Worm (Caenorhabditis elegans) whole organism, young adult: Measurements from ENCODE around the gene inx-6.

Source experiments
- B0035.1 ChIP-seq: sonication (generic microtip); optimal IDR thresholded peaks from 2 replicates; lab custom pipeline; 2016; ENCODE audit warnings: missing genetic modification characterization, mild to moderate bottlenecking, missing compliant biosample characterization, missing genotype, missing genetic modification reagents
- B0261.1 ChIP-seq: sonication (generic microtip); optimal IDR thresholded peaks from 2 replicates; lab custom pipeline; 2016; ENCODE audit warnings: mild to moderate bottlenecking, missing genetic modification characterization, moderate library complexity, missing compliant biosample characterization
- C17E4.6 ChIP-seq: fragments of 200-800 bp; sonication (Bioruptor generic); IDR thresholded peaks from 2 replicates; pipeline ENCODE4 v1.3.6; 2022; ENCODE audit warnings: missing genetic modification reagents, missing genetic modification characterization, missing compliant biosample characterization
- F22D6.2 ChIP-seq: sonication (generic microtip); optimal IDR thresholded peaks from 2 replicates; lab custom pipeline; 2016; ENCODE audit warnings: mild to moderate bottlenecking, missing genetic modification characterization, missing compliant biosample characterization
- F23B12.7 ChIP-seq: sonication (generic microtip); optimal IDR thresholded peaks from 2 replicates; lab custom pipeline; 2017; ENCODE audit warnings: missing genetic modification characterization, mild to moderate bottlenecking, missing compliant biosample characterization, antibody characterized with exemption, moderate library complexity; ENCODE audit not compliant: insufficient read depth
- F33H1.4 ChIP-seq: fragments of 200-800 bp; sonication (Bioruptor generic); IDR thresholded peaks from 2 replicates; pipeline ENCODE4 v1.3.6; 2022; ENCODE audit warnings: missing genetic modification reagents, missing genetic modification characterization, missing compliant biosample characterization
- F37B4.10 ChIP-seq: fragments of 200-800 bp; sonication (Bioruptor generic); IDR thresholded peaks from 2 replicates; pipeline ENCODE4 v1.3.6; 2022; ENCODE audit warnings: missing genetic modification characterization, missing compliant biosample characterization
- F39B2.1 ChIP-seq: fragments of 200-800 bp; sonication (Bioruptor generic); IDR thresholded peaks from 2 replicates; pipeline ENCODE4 v1.3.6; 2022; ENCODE audit warnings: missing genetic modification reagents, missing genetic modification characterization, missing compliant biosample characterization
- F52B5.7 ChIP-seq: sonication (generic microtip); optimal IDR thresholded peaks from 2 replicates; lab custom pipeline; 2016; ENCODE audit warnings: mild to moderate bottlenecking, missing genetic modification characterization, missing compliant biosample characterization
- F55B11.4 ChIP-seq: sonication (generic microtip); optimal IDR thresholded peaks from 2 replicates; lab custom pipeline; 2016; ENCODE audit warnings: missing compliant biosample characterization, missing genetic modification characterization, borderline replicate concordance; ENCODE audit not compliant: insufficient read depth
- K12H6.12 ChIP-seq: fragments of 200-800 bp; sonication (Bioruptor generic); optimal IDR thresholded peaks from 2 replicates; lab custom pipeline; 2018; ENCODE audit warnings: mild to moderate bottlenecking, missing genetic modification characterization, missing compliant biosample characterization
- Y53F4B.3 ChIP-seq: fragments of 200-800 bp; sonication (Bioruptor generic); IDR thresholded peaks from 2 replicates; pipeline ENCODE4 v1.3.6; 2022; ENCODE audit warnings: missing genetic modification reagents, missing genetic modification characterization, missing compliant biosample characterization
- Y53G8AR.9 ChIP-seq: fragments of 200-800 bp; sonication (Bioruptor generic); conservative IDR thresholded peaks from 2 replicates; pipeline ENCODE4 v1.3.6; 2022; ENCODE audit warnings: missing genetic modification reagents, missing genetic modification characterization, missing compliant biosample characterization
- Y67H2A.10 ChIP-seq: fragments of 200-800 bp; sonication (Bioruptor generic); conservative IDR thresholded peaks from 2 replicates; pipeline ENCODE4 v1.3.6; 2022; ENCODE audit warnings: missing genetic modification reagents, missing genetic modification characterization, missing compliant biosample characterization
- Y95B8A.8 ChIP-seq: fragments of 200-800 bp; sonication (Bioruptor generic); IDR thresholded peaks from 2 replicates; pipeline ENCODE4 v1.3.6; 2022; ENCODE audit warnings: missing genetic modification reagents, missing genetic modification characterization, missing compliant biosample characterization
- atf-7 ChIP-seq: sonication (generic microtip); optimal IDR thresholded peaks from 2 replicates; lab custom pipeline; 2017; ENCODE audit warnings: mild to moderate bottlenecking, missing genetic modification characterization, missing compliant biosample characterization
- athp-1 ChIP-seq: sonication (generic microtip); optimal IDR thresholded peaks from 2 replicates; lab custom pipeline; 2017; ENCODE audit warnings: mild to moderate bottlenecking, missing genetic modification characterization, missing compliant biosample characterization
- attf-3 ChIP-seq: fragments of 200-800 bp; sonication (Bioruptor generic); conservative IDR thresholded peaks from 2 replicates; pipeline ENCODE4 v1.3.6; 2022; ENCODE audit warnings: missing genetic modification reagents, missing genetic modification characterization, missing compliant biosample characterization
- ccch-3 ChIP-seq: fragments of 200-800 bp; sonication (Bioruptor generic); optimal IDR thresholded peaks from 2 replicates; lab custom pipeline; 2018; ENCODE audit warnings: mild to moderate bottlenecking, missing genetic modification characterization, missing compliant biosample characterization
- ceh-27 ChIP-seq: fragments of 200-800 bp; sonication (Bioruptor generic); optimal IDR thresholded peaks from 2 replicates; lab custom pipeline; 2018; ENCODE audit warnings: mild to moderate bottlenecking, missing genetic modification characterization, moderate library complexity, missing compliant biosample characterization
- die-1 ChIP-seq: sonication (generic microtip); optimal IDR thresholded peaks from 2 replicates; lab custom pipeline; 2016; ENCODE audit warnings: missing genotype, mild to moderate bottlenecking, missing genetic modification characterization, missing compliant biosample characterization
- efl-1 ChIP-seq: fragments of 150-350 bp; optimal IDR thresholded peaks from 2 replicates; lab custom pipeline; 2014; ENCODE audit warnings: missing biosample characterization, missing genetic modification reagents, missing genetic modification characterization
- egl-44 ChIP-seq: fragments of 200-800 bp; sonication (Bioruptor generic); IDR thresholded peaks from 2 replicates; pipeline ENCODE4 v1.3.6; 2022; ENCODE audit warnings: missing genetic modification reagents, missing genetic modification characterization, missing compliant biosample characterization
- egrh-3 ChIP-seq: fragments of 200-800 bp; sonication (Bioruptor generic); IDR thresholded peaks from 2 replicates; pipeline ENCODE4 v1.3.6; 2022; ENCODE audit warnings: missing genetic modification reagents, missing genetic modification characterization, missing compliant biosample characterization
- ets-4 ChIP-seq: fragments of 200-800 bp; sonication (Bioruptor generic); optimal IDR thresholded peaks from 2 replicates; lab custom pipeline; 2018; ENCODE audit warnings: mild to moderate bottlenecking, missing genetic modification characterization, missing compliant biosample characterization
- him-1 ChIP-seq: sonication (generic microtip); optimal IDR thresholded peaks from 2 replicates; lab custom pipeline; 2016; ENCODE audit warnings: missing genotype, missing genetic modification reagents, missing genetic modification characterization, missing compliant biosample characterization
- hmg-1.2 ChIP-seq: fragments of 200-800 bp; sonication (Bioruptor generic); IDR thresholded peaks from 2 replicates; pipeline ENCODE4 v1.3.6; 2022; ENCODE audit warnings: missing genetic modification reagents, missing genetic modification characterization, missing compliant biosample characterization
- hsf-1 ChIP-seq: fragments of 200-800 bp; sonication (Bioruptor generic); IDR thresholded peaks from 2 replicates; pipeline ENCODE4 v1.3.6; 2022; ENCODE audit warnings: missing genetic modification reagents, missing genetic modification characterization, missing compliant biosample characterization
- let-607 ChIP-seq, 2 experiments: fragments of 200-800 bp in 1 of 2; sonication (Bioruptor generic) in 1 of 2; sonication (generic microtip) in 1 of 2; optimal IDR thresholded peaks; 2 replicates each; lab custom pipeline; 2016 to 2018; ENCODE audit warnings: mild to moderate bottlenecking in 2 of 2, missing compliant biosample characterization in 2 of 2, missing genetic modification characterization in 2 of 2, moderate library complexity in 2 of 2, missing genotype in 1 of 2
- lsl-1 ChIP-seq: fragments of 200-800 bp; sonication (Bioruptor generic); optimal IDR thresholded peaks from 2 replicates; lab custom pipeline; 2018; ENCODE audit warnings: mild to moderate bottlenecking, missing genetic modification characterization, moderate library complexity, missing compliant biosample characterization
- madf-10 ChIP-seq: sonication (generic microtip); optimal IDR thresholded peaks from 2 replicates; lab custom pipeline; 2016; ENCODE audit warnings: mild to moderate bottlenecking, missing genetic modification characterization, missing compliant biosample characterization
- madf-3 ChIP-seq: fragments of 200-800 bp; sonication (Bioruptor generic); IDR thresholded peaks from 2 replicates; pipeline ENCODE4 v1.3.6; 2022; ENCODE audit warnings: missing genetic modification reagents, missing genetic modification characterization, missing compliant biosample characterization
- madf-8 ChIP-seq: fragments of 200-800 bp; sonication (Bioruptor generic); conservative IDR thresholded peaks from 2 replicates; pipeline ENCODE4 v1.3.6; 2022; ENCODE audit warnings: missing genetic modification reagents, missing genetic modification characterization, missing compliant biosample characterization
- mel-28 ChIP-seq: sonication (generic microtip); optimal IDR thresholded peaks from 2 replicates; lab custom pipeline; 2016; ENCODE audit warnings: borderline replicate concordance, mild to moderate bottlenecking, missing genetic modification characterization, missing compliant biosample characterization
- nfyb-1 ChIP-seq: fragments of 200-800 bp; sonication (Bioruptor generic); IDR thresholded peaks from 2 replicates; pipeline ENCODE4 v1.3.6; 2022; ENCODE audit warnings: missing genetic modification reagents, missing genetic modification characterization, missing compliant biosample characterization
- pbrm-1 ChIP-seq: fragments of 200-800 bp; sonication (Bioruptor generic); IDR thresholded peaks from 2 replicates; pipeline ENCODE4 v1.3.6; 2022; ENCODE audit warnings: missing genetic modification reagents, missing genetic modification characterization, missing compliant biosample characterization
- pha-4 ChIP-seq: fragments of 150-350 bp; sonication (generic microtip); optimal IDR thresholded peaks from 2 replicates; lab custom pipeline; 2014; ENCODE audit warnings: missing biosample characterization, missing genetic modification reagents, missing genetic modification characterization
- rpc-1 ChIP-seq, 2 experiments: fragments of 150-350 bp in 1 of 2; sonication (generic microtip) in 1 of 2; optimal IDR thresholded peaks; 2 replicates each; lab custom pipeline; 2014 to 2018; ENCODE audit warnings: missing biosample characterization in 1 of 2, missing genetic modification characterization in 1 of 2, missing genetic modification reagents in 1 of 2, missing genotype in 1 of 2
- sdz-38 ChIP-seq: sonication (generic microtip); optimal IDR thresholded peaks from 2 replicates; lab custom pipeline; 2016; ENCODE audit warnings: missing genotype, missing genetic modification characterization, missing compliant biosample characterization
- snpc-3.4 ChIP-seq: sonication (generic microtip); optimal IDR thresholded peaks from 2 replicates; lab custom pipeline; 2017; ENCODE audit warnings: missing genetic modification characterization, mild to moderate bottlenecking, missing compliant biosample characterization, antibody characterized with exemption, moderate library complexity, missing genotype, missing genetic modification reagents
- sptf-2 ChIP-seq: fragments of 200-800 bp; sonication (Bioruptor generic); optimal IDR thresholded peaks from 2 replicates; lab custom pipeline; 2018; ENCODE audit warnings: mild to moderate bottlenecking, missing genetic modification characterization, missing compliant biosample characterization
- tbp1 ChIP-seq: fragments of 200-800 bp; sonication (Bioruptor generic); optimal IDR thresholded peaks from 2 replicates; lab custom pipeline; 2018; ENCODE audit warnings: mild to moderate bottlenecking, missing genetic modification characterization, missing compliant biosample characterization
- tbx-9 ChIP-seq: sonication (generic microtip); optimal IDR thresholded peaks from 2 replicates; lab custom pipeline; 2016; ENCODE audit warnings: borderline replicate concordance, missing genetic modification characterization, inconsistent platforms, missing compliant biosample characterization
- tlf-1 ChIP-seq: fragments of 200-800 bp; sonication (Bioruptor generic); optimal IDR thresholded peaks from 2 replicates; lab custom pipeline; 2018; ENCODE audit warnings: mild to moderate bottlenecking, missing genetic modification characterization, missing compliant biosample characterization
- unc-130 ChIP-seq: sonication (generic microtip); optimal IDR thresholded peaks from 2 replicates; lab custom pipeline; 2016; ENCODE audit warnings: missing genetic modification reagents, missing genetic modification characterization, missing compliant biosample characterization
- ztf-18 ChIP-seq: sonication (generic microtip); optimal IDR thresholded peaks from 2 replicates; lab custom pipeline; 2016; ENCODE audit warnings: missing genotype, mild to moderate bottlenecking, missing genetic modification characterization, missing compliant biosample characterization
- ztf-6 ChIP-seq: fragments of 200-800 bp; sonication (Bioruptor generic); IDR thresholded peaks from 2 replicates; pipeline ENCODE4 v1.3.6; 2022; ENCODE audit warnings: missing genetic modification reagents, missing genetic modification characterization, missing compliant biosample characterization

The inx-6 gene

ce11 chrIV:12781804-12782449, 35.5 kb downstream of the inx-6 start (continued):
- TF ChIP-seq rpc-1 (optimal IDR thresholded peaks at IDR 0.05; lab: Kevin White, UChicago) (no peak), rpc-1 (tag; optimal IDR thresholded peaks at IDR 0.05; lab: Kevin White, UChicago) (no peak), ztf-18 (tag; lab: Kevin White, UChicago) (no peak), Y67H2A.10 (GFP tag; lab: Robert Waterston, UW) (no peak), pbrm-1 (GFP tag; lab: Robert Waterston, UW) (peak; percentile 97), F55B11.4 (tag; lab: Kevin White, UChicago) (no peak), F37B4.10 (GFP tag; lab: Robert Waterston, UW) (no peak), sdz-38 (no peak), him-1 (tag; lab: Kevin White, UChicago) (peak; percentile 81), ccch-3 (no peak), B0261.1 (no peak), hmg-1.2 (GFP tag; lab: Robert Waterston, UW) (peak; percentile 97), unc-130 (GFP tag; lab: Kevin White, UChicago) (no peak), tbx-9 (tag; lab: Kevin White, UChicago) (no peak), Y53F4B.3 (GFP tag; lab: Robert Waterston, UW) (no peak), hsf-1 (peak; percentile 56; the same call in 1 of the 2 replicates), F23B12.7 (no peak), ztf-6 (GFP tag; lab: Robert Waterston, UW) (no peak), F33H1.4 (GFP tag; lab: Robert Waterston, UW) (peak; percentile 60), athp-1 (tag; lab: Kevin White, UChicago) (no peak), pha-4 (no peak), C17E4.6 (GFP tag; lab: Robert Waterston, UW) (peak; percentile 75; the same call in 1 of the 2 replicates), tlf-1 (GFP tag; lab: Kevin White, UChicago) (no peak), efl-1 (GFP tag; lab: Kevin White, UChicago) (peak; percentile 11), sptf-2 (GFP tag; lab: Kevin White, UChicago) (no peak), ceh-27 (GFP tag; lab: Kevin White, UChicago) (no peak), Y53G8AR.9 (GFP tag; lab: Robert Waterston, UW) (no peak), nfyb-1 (GFP tag; lab: Robert Waterston, UW) (peak; percentile 69; the same call in 1 of the 2 replicates), let-607 (tag; optimal IDR thresholded peaks at IDR 0.05; lab: Kevin White, UChicago) (no peak), mel-28 (tag; lab: Kevin White, UChicago) (no peak), madf-8 (peak; percentile 40), tbp1 (GFP tag; lab: Kevin White, UChicago) (peak; percentile 72), F22D6.2 (no peak), snpc-3.4 (tag; lab: Kevin White, UChicago) (peak; percentile 81), attf-3 (GFP tag; lab: Robert Waterston, UW) (peak; percentile 52; the same call in 1 of the 2 replicates), F39B2.1 (no peak), atf-7 (tag; lab: Kevin White, UChicago) (no peak), egrh-3 (no peak), lsl-1 (GFP tag; lab: Kevin White, UChicago) (peak; percentile 65), madf-10 (tag; lab: Kevin White, UChicago) (no peak), ets-4 (GFP tag; lab: Kevin White, UChicago) (no peak), egl-44 (no peak), K12H6.12 (no peak), madf-3 (GFP tag; lab: Robert Waterston, UW) (0 out of 2 replicates have a peak, but pooled peaks have one; percentile 26), Y95B8A.8 (GFP tag; lab: Robert Waterston, UW) (peak; percentile 54; the same call in 1 of the 2 replicates), F52B5.7 (tag; lab: Kevin White, UChicago) (no peak), die-1 (tag; lab: Kevin White, UChicago) (no peak), B0035.1 (tag; lab: Kevin White, UChicago) (no peak)
